Fruit fly (Drosophila melanogaster): ENCODE data around the gene Pk34A.

Pk34A gene

dm6 chr2L:13158510-13158909 lies at the start of gene Pk34A:
Gene Pk34A (plus strand): TSS chr2L:13158810.
- TF ChIP-seq kay (GFP tag; ENCODE audit: borderline replicate concordance) (no peak), ovo (GFP tag; optimal IDR thresholded peaks at IDR 0.05) (no peak), Hr96 (GFP tag; optimal IDR thresholded peaks at IDR 0.05) (no peak), CG1620 (GFP tag; optimal IDR thresholded peaks at IDR 0.05) (no peak), Mnt (GFP tag; optimal IDR thresholded peaks at IDR 0.05) (no peak), bab1 (GFP tag; optimal IDR thresholded peaks at IDR 0.05) (no peak), CG33017 (tag; optimal IDR thresholded peaks at IDR 0.05) (no peak), tj (GFP tag; optimal IDR thresholded peaks at IDR 0.05) (no peak), Clk (GFP tag; optimal IDR thresholded peaks at IDR 0.05) (no peak), CG7045 (GFP tag; optimal IDR thresholded peaks at IDR 0.05) (no peak), Crg-1 (GFP tag; optimal IDR thresholded peaks at IDR 0.05) (no peak), cnc (optimal IDR thresholded peaks at IDR 0.05) (no peak), CG11617 (GFP tag; optimal IDR thresholded peaks at IDR 0.05) (no peak), CG5204 (GFP tag; optimal IDR thresholded peaks at IDR 0.05) (no peak), toe (GFP tag; optimal IDR thresholded peaks at IDR 0.05) (no peak), CG7101 (tag; optimal IDR thresholded peaks at IDR 0.05) (no peak), CG14711 (tag; optimal IDR thresholded peaks at IDR 0.05) (no peak), cic (GFP tag; optimal IDR thresholded peaks at IDR 0.05) (no peak)

dm6 chr2L:13113580-13113979 lies 45.0 kb upstream of the Pk34A start:
- no peak for TF ChIP-seq CG5204 (GFP tag; optimal IDR thresholded peaks at IDR 0.05)
- no peak for TF ChIP-seq toe (GFP tag; optimal IDR thresholded peaks at IDR 0.05)
- TF ChIP-seq CG1620 (GFP tag; optimal IDR thresholded peaks at IDR 0.05) = no peak
- no peak for TF ChIP-seq CG7045 (GFP tag; optimal IDR thresholded peaks at IDR 0.05)
- TF ChIP-seq CG14711 (tag; optimal IDR thresholded peaks at IDR 0.05) = no peak
- TF ChIP-seq Hr96 (GFP tag; optimal IDR thresholded peaks at IDR 0.05) = no peak
- TF ChIP-seq ovo (GFP tag; optimal IDR thresholded peaks at IDR 0.05) = no peak
- no peak for TF ChIP-seq Clk (GFP tag; optimal IDR thresholded peaks at IDR 0.05)
- peak; percentile 84 for TF ChIP-seq kay (GFP tag; ENCODE audit: borderline replicate concordance)
- TF ChIP-seq cnc (optimal IDR thresholded peaks at IDR 0.05) = no peak
- TF ChIP-seq CG12768 (GFP tag; optimal IDR thresholded peaks at IDR 0.05) = no peak
- TF ChIP-seq CG33017 (tag; optimal IDR thresholded peaks at IDR 0.05) = peak; percentile 17
- no peak for TF ChIP-seq CG11617 (GFP tag; optimal IDR thresholded peaks at IDR 0.05)

DNA sequence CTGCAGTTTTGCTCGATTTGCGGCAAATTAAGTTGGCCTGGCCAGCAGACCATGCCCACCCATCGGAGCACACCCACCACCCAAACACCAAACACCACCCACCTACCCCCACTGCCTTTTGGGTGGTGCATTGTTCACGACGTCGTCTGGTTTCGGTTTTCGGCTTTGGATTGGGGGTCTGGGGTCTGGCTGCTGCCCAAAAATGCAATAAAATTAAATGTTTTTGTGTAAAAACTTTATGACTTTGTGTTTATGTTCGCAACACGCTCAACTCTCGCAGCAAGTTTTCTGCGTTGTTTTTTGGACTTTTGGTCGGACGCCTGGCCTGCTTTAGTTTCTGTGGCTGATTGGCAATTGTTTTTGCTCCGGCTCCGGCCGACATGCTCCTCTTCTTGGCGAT lies 41.9 kb upstream of the Pk34A start:
- TF ChIP-seq CG7101 (tag; optimal IDR thresholded peaks at IDR 0.05) (no peak), toe (GFP tag; optimal IDR thresholded peaks at IDR 0.05) (no peak), tj (GFP tag; optimal IDR thresholded peaks at IDR 0.05) (no peak), CG33017 (tag; optimal IDR thresholded peaks at IDR 0.05) (no peak), Mnt (GFP tag; optimal IDR thresholded peaks at IDR 0.05) (no peak), CG1620 (GFP tag; optimal IDR thresholded peaks at IDR 0.05) (no peak), cnc (optimal IDR thresholded peaks at IDR 0.05) (no peak), CG7045 (GFP tag; optimal IDR thresholded peaks at IDR 0.05) (no peak), CG14711 (tag; optimal IDR thresholded peaks at IDR 0.05) (no peak), cic (GFP tag; optimal IDR thresholded peaks at IDR 0.05) (no peak), Clk (GFP tag; optimal IDR thresholded peaks at IDR 0.05) (no peak), CG12768 (GFP tag; optimal IDR thresholded peaks at IDR 0.05) (no peak), CG5204 (GFP tag; optimal IDR thresholded peaks at IDR 0.05) (no peak), kay (GFP tag; ENCODE audit: borderline replicate concordance) (no peak), ovo (GFP tag; optimal IDR thresholded peaks at IDR 0.05) (no peak)

DNA sequence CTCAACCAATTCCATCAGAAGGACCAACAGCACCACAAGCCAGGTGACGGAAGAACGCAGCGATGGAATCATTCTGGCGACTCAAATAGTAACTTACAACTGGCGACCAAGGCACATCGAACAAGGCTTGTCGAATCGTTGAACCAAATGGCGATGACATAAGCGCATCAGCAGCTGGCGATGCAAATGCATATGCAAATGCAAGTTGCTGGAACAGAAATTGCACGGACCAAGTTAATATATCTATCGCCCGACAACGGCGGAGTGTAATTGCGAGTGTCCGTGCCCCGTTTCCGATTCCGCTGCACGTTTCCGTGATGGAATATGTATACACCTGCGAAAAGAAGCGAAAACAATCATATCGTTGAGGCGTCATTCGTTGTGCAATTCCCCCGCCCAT lies 39.6 kb upstream of the Pk34A start, which contains the start of the genes CG44198 and CG43050:
Gene CG44198 (minus strand): TSS at position 101 of the 400 bp plus-strand sequence.
Gene CG43050 (plus strand): TSS at position 261 of the 400 bp plus-strand sequence.
- TF ChIP-seq Clk (GFP tag; optimal IDR thresholded peaks at IDR 0.05) (no peak), CG33017 (tag; optimal IDR thresholded peaks at IDR 0.05) (no peak), toe (GFP tag; optimal IDR thresholded peaks at IDR 0.05) (no peak), Mnt (GFP tag; optimal IDR thresholded peaks at IDR 0.05) (no peak), CG7045 (GFP tag; optimal IDR thresholded peaks at IDR 0.05) (no peak), pad (GFP tag; optimal IDR thresholded peaks at IDR 0.05) (no peak)

dm6 chr2L:13122526-13122925 lies 36.1 kb upstream of the Pk34A start:
- TF ChIP-seq CG7045 (GFP tag; optimal IDR thresholded peaks at IDR 0.05) (no peak), CG5204 (GFP tag; optimal IDR thresholded peaks at IDR 0.05) (no peak), Hr96 (GFP tag; optimal IDR thresholded peaks at IDR 0.05) (no peak), Mnt (GFP tag; optimal IDR thresholded peaks at IDR 0.05) (no peak), toe (GFP tag; optimal IDR thresholded peaks at IDR 0.05) (no peak), Clk (GFP tag; optimal IDR thresholded peaks at IDR 0.05) (no peak), Crg-1 (GFP tag; optimal IDR thresholded peaks at IDR 0.05) (no peak), cic (GFP tag; optimal IDR thresholded peaks at IDR 0.05) (no peak), bab1 (GFP tag; optimal IDR thresholded peaks at IDR 0.05) (no peak), cnc (optimal IDR thresholded peaks at IDR 0.05) (no peak), ovo (GFP tag; optimal IDR thresholded peaks at IDR 0.05) (no peak), CG14711 (tag; optimal IDR thresholded peaks at IDR 0.05) (no peak), CG1620 (GFP tag; optimal IDR thresholded peaks at IDR 0.05) (no peak)

dm6 chr2L:13130291-13130690 lies 28.3 kb upstream of the Pk34A start, which contains the start of gene CG5122:
Gene CG5122 (plus strand): TSS chr2L:13130591.
- TF ChIP-seq kay (GFP tag; ENCODE audit: borderline replicate concordance) (no peak), Hr96 (GFP tag; optimal IDR thresholded peaks at IDR 0.05) (no peak), ovo (GFP tag; optimal IDR thresholded peaks at IDR 0.05) (no peak), CG14711 (tag; optimal IDR thresholded peaks at IDR 0.05) (no peak), CG11617 (GFP tag; optimal IDR thresholded peaks at IDR 0.05) (no peak), cnc (optimal IDR thresholded peaks at IDR 0.05) (no peak), Crg-1 (GFP tag; optimal IDR thresholded peaks at IDR 0.05) (no peak), toe (GFP tag; optimal IDR thresholded peaks at IDR 0.05) (no peak), CG12768 (GFP tag; optimal IDR thresholded peaks at IDR 0.05) (no peak), Clk (GFP tag; optimal IDR thresholded peaks at IDR 0.05) (no peak), Mnt (GFP tag; optimal IDR thresholded peaks at IDR 0.05) (no peak), CG7045 (GFP tag; optimal IDR thresholded peaks at IDR 0.05) (no peak), CG33017 (tag; optimal IDR thresholded peaks at IDR 0.05) (no peak), bab1 (GFP tag; optimal IDR thresholded peaks at IDR 0.05) (no peak), CG1620 (GFP tag; optimal IDR thresholded peaks at IDR 0.05) (no peak), CG5204 (GFP tag; optimal IDR thresholded peaks at IDR 0.05) (no peak), cic (GFP tag; optimal IDR thresholded peaks at IDR 0.05) (no peak)
